Worm (Caenorhabditis elegans) whole organism, midembryonic: Measurements from ENCODE around the gene Y110A2AL.5.

ENCODE experiments used
- T22C8.4 ChIP-seq: fragments of 200-800 bp; sonication (Bioruptor generic); IDR thresholded peaks from 2 replicates; pipeline ENCODE4 v1.3.6; 2022; ENCODE audit warnings: missing genetic modification characterization, missing compliant biosample characterization
- cog-1 ChIP-seq: sonication (generic microtip); optimal IDR thresholded peaks from 2 replicates; lab custom pipeline; 2016; ENCODE audit warnings: missing genetic modification characterization, missing compliant biosample characterization
- flt-1 ChIP-seq: fragments of 200-800 bp; sonication (Bioruptor generic); IDR thresholded peaks from 2 replicates; pipeline ENCODE4 v1.3.6; 2022; ENCODE audit warnings: missing genetic modification characterization, missing compliant biosample characterization
- klf-2 ChIP-seq: fragments of 200-800 bp; sonication (Bioruptor generic); conservative IDR thresholded peaks from 2 replicates; pipeline ENCODE4 v1.3.6; 2022; ENCODE audit warnings: missing genetic modification reagents, missing genetic modification characterization, missing compliant biosample characterization
- med-1 ChIP-seq: sonication (generic microtip); optimal IDR thresholded peaks from 2 replicates; lab custom pipeline; 2017; ENCODE audit warnings: missing genetic modification characterization, mild to moderate bottlenecking, missing compliant biosample characterization, antibody characterized with exemption, missing genetic modification reagents; ENCODE audit not compliant: insufficient read depth
- ref-1 ChIP-seq: fragments of 200-800 bp; sonication (Bioruptor generic); conservative IDR thresholded peaks from 2 replicates; pipeline ENCODE4 v1.3.6; 2022; ENCODE audit warnings: missing genetic modification reagents, missing genetic modification characterization, missing compliant biosample characterization
- tab-1 ChIP-seq: fragments of 200-800 bp; sonication (Bioruptor generic); IDR thresholded peaks from 2 replicates; pipeline ENCODE4 v1.3.6; 2022; ENCODE audit warnings: missing genetic modification characterization, missing compliant biosample characterization
- ztf-23 ChIP-seq: fragments of 200-800 bp; sonication (Bioruptor generic); IDR thresholded peaks from 2 replicates; pipeline ENCODE4 v1.3.6; 2022; ENCODE audit warnings: missing genetic modification reagents, missing genetic modification characterization, missing compliant biosample characterization
- ztf-29 ChIP-seq: fragments of 200-800 bp; sonication (Bioruptor generic); IDR thresholded peaks from 2 replicates; pipeline ENCODE4 v1.3.6; 2022; ENCODE audit warnings: missing genetic modification reagents, missing genetic modification characterization, missing compliant biosample characterization

The Y110A2AL.5 gene

DNA sequence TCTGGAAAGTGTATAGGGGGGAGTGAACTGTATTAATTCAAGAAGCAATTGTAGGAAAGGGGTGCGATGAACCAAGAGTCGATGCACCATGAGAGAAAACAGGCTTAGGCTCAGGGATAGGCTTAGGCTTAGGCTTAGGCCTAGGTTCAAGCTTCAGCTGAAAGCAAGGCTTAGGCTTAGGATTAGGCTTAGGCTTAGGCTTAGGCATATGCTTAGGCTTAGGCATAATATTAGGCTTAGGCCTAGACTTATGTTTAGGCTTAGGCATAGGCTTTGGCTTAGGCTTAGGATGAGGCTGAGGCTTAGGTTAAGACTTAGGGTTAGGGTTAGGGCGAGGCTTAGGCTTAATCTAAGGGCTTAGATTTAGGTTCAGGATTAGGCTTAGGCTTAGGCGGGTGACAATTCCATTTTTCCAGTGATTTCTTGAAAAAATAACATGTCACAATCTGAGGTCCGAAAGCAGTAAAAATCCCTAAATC lies 1.7 kb upstream of the Y110A2AL.5 start:
- TF ChIP-seq flt-1 (GFP tag; lab: Robert Waterston, UW) (no peak), klf-2 (GFP tag; lab: Robert Waterston, UW) (no peak), ztf-29 (peak; percentile 8; the same call in 1 of the 2 replicates), cog-1 (no peak), ref-1 (GFP tag; lab: Robert Waterston, UW) (no peak)

ce11 chrII:2865355-2865754 lies 1.0 kb downstream of the Y110A2AL.5 start:
- no peak for TF ChIP-seq cog-1

- TF ChIP-seq med-1 (GFP tag; lab: Kevin White, UChicago), result no peak
Measured at ce11 chrII:2866541-2867124, 2.3 kb downstream of the Y110A2AL.5 start, which contains the start of the genes Y110A2AL.9 and Y110A2AL.3. Gene Y110A2AL.9 (minus strand): TSS chrII:2866641. Gene Y110A2AL.3 (plus strand): TSS chrII:2867074.

DNA sequence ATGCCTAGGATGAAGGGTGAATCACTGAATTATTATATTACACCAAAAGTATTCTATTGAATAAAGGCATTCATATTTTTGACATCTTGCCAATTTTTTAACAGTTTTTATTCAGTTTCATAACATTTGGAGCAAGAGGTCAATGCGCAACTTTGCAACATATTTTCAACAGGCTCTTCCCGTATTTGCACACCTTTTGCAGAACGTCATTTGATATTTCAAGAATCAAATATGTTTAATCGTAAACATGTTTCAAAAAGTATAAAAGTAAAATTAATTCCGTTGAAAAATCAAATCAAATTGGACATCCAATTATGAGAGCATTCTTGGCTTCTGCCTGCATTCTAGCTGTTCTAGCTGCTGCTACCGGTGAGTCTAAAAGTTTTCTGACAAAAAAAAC lies 3.4 kb downstream of the Y110A2AL.5 start, which contains the start of gene Y110A2AL.2:
Y110A2AL.2 (plus strand) TSS at position 301 of the 400 bp plus-strand sequence.
- TF ChIP-seq tab-1 (GFP tag; lab: Robert Waterston, UW), result no peak
- no peak for TF ChIP-seq cog-1
- no peak for TF ChIP-seq T22C8.4 (GFP tag; lab: Robert Waterston, UW)
- no peak for TF ChIP-seq flt-1 (GFP tag; lab: Robert Waterston, UW)
- no peak for TF ChIP-seq ztf-29
- TF ChIP-seq ztf-23 (GFP tag; lab: Robert Waterston, UW), result no peak
- no peak for TF ChIP-seq med-1 (GFP tag; lab: Kevin White, UChicago)
- no peak for TF ChIP-seq ref-1 (GFP tag; lab: Robert Waterston, UW)
- TF ChIP-seq klf-2 (GFP tag; lab: Robert Waterston, UW), result no peak

DNA sequence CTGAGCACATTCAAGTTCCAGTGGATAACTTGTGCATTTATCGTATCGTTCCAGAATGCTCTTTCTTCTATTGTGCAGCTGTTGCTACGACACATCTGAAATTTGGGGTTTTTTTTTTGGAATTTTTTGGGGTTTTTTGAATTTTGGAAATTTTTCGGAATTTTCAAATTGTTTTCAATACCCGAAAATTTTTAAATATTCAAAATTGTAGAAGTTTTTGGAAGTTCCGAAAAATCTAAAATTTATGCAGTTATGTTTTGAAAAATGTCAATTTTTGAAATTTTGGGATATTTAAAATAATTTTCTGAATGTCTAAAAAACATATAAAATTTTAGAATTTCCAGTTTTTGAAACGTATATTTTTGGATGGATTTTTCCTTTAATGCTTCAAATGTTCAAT lies 7.5 kb downstream of the Y110A2AL.5 start, which contains the start of gene Y110A2AL.10:
Y110A2AL.10 (minus strand) TSS at position 101 of the 400 bp plus-strand sequence.
- no peak for TF ChIP-seq med-1 (GFP tag; lab: Kevin White, UChicago)
- TF ChIP-seq ztf-29, result no peak
- no peak for TF ChIP-seq T22C8.4 (GFP tag; lab: Robert Waterston, UW)
- no peak for TF ChIP-seq cog-1
- TF ChIP-seq klf-2 (GFP tag; lab: Robert Waterston, UW), result no peak
- no peak for TF ChIP-seq tab-1 (GFP tag; lab: Robert Waterston, UW)
- TF ChIP-seq ref-1 (GFP tag; lab: Robert Waterston, UW), result no peak
- TF ChIP-seq flt-1 (GFP tag; lab: Robert Waterston, UW), result no peak
- no peak for TF ChIP-seq ztf-23 (GFP tag; lab: Robert Waterston, UW)

- no peak for TF ChIP-seq med-1 (GFP tag; lab: Kevin White, UChicago)
- no peak for TF ChIP-seq flt-1 (GFP tag; lab: Robert Waterston, UW)
- no peak for TF ChIP-seq ztf-29
- TF ChIP-seq T22C8.4 (GFP tag; lab: Robert Waterston, UW), result no peak
- TF ChIP-seq cog-1, result no peak
- TF ChIP-seq klf-2 (GFP tag; lab: Robert Waterston, UW), result no peak
- TF ChIP-seq tab-1 (GFP tag; lab: Robert Waterston, UW), result no peak
- TF ChIP-seq ztf-23 (GFP tag; lab: Robert Waterston, UW), result no peak
- no peak for TF ChIP-seq ref-1 (GFP tag; lab: Robert Waterston, UW)
Measured at ce11 chrII:2874801-2875200, 10.5 kb downstream of the Y110A2AL.5 start, which contains the start of gene Y110A2AL.1. Gene Y110A2AL.1 (plus strand): TSS chrII:2875101.

DNA sequence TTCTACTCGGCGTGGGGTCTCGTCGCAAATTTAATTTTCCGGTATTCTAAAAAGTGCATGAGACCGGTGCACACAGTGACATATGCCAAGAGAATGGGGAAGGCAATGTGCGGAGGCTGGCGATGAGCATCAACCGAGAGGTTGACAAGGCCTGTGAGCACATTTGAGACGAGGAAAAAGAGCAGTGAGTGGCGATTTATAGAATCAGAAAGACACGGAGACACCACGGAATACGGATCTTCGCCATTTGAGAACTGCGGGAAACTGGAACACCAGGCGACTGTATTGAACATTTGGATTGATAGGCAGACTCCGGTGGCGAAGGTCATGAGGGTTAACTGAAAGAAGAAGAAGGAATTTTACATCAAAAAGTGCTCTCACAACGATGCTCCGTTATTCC lies 14.6 kb downstream of the Y110A2AL.5 start:
- TF ChIP-seq ztf-23 (GFP tag; lab: Robert Waterston, UW), result no peak
- TF ChIP-seq ztf-29, result no peak

- no peak for TF ChIP-seq med-1 (GFP tag; lab: Kevin White, UChicago)
- TF ChIP-seq cog-1, result no peak
- TF ChIP-seq ref-1 (GFP tag; lab: Robert Waterston, UW), result no peak
- no peak for TF ChIP-seq ztf-29
- TF ChIP-seq klf-2 (GFP tag; lab: Robert Waterston, UW), result no peak
- TF ChIP-seq flt-1 (GFP tag; lab: Robert Waterston, UW), result peak; percentile 57
- TF ChIP-seq tab-1 (GFP tag; lab: Robert Waterston, UW), result no peak
Measured at ce11 chrII:2881088-2881487, 16.8 kb downstream of the Y110A2AL.5 start.

DNA sequence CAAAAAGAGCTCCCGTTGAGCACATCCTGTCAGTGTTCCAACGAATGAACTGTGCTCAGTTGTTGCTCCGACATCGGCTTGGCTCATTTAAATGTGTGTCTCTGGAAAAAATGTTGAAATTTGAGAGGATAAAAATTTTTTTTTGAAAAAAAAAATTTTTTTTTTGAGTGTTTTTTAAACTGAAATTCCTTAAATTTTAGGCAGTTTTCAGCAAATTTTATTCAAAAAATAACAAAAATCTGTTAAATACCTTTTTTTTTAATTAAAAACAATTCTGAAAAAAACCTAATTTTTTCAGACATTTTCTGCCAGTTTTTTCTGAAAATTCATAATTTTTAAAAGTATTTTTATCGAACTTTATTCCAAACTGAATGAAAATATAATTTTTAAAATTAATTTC lies 20.5 kb downstream of the Y110A2AL.5 start, which contains the start of gene pigw-1:
pigw-1 (minus strand) TSS at position 101 of the 400 bp plus-strand sequence.
- TF ChIP-seq med-1 (GFP tag; lab: Kevin White, UChicago) (no peak), tab-1 (GFP tag; lab: Robert Waterston, UW) (no peak), flt-1 (GFP tag; lab: Robert Waterston, UW) (no peak), ztf-23 (GFP tag; lab: Robert Waterston, UW) (no peak), ztf-29 (no peak), klf-2 (GFP tag; lab: Robert Waterston, UW) (no peak), cog-1 (no peak), T22C8.4 (GFP tag; lab: Robert Waterston, UW) (no peak), ref-1 (GFP tag; lab: Robert Waterston, UW) (no peak)
